Worm (Caenorhabditis elegans) whole organism, late embryonic: ENCODE data around the gene twk-7.

Source experiments
- C38D4.7 ChIP-seq: fragments of 200-800 bp; sonication (Bioruptor generic); optimal IDR thresholded peaks from 2 replicates; lab custom pipeline; 2018; ENCODE audit warnings: mild to moderate bottlenecking, missing genetic modification characterization, moderate library complexity, missing compliant biosample characterization
- K02D7.2 ChIP-seq: sonication (generic microtip); optimal IDR thresholded peaks from 2 replicates; lab custom pipeline; 2017; ENCODE audit warnings: mild to moderate bottlenecking, missing genetic modification characterization, missing compliant biosample characterization
- K09A11.1 ChIP-seq: sonication (generic microtip); optimal IDR thresholded peaks from 2 replicates; lab custom pipeline; 2017; ENCODE audit warnings: antibody characterized with exemption, mild to moderate bottlenecking, missing genetic modification characterization, missing compliant biosample characterization; ENCODE audit not compliant: insufficient read depth
- Y22D7AL.16 ChIP-seq: sonication (generic microtip); optimal IDR thresholded peaks from 2 replicates; lab custom pipeline; 2016; ENCODE audit warnings: missing genetic modification characterization, missing compliant biosample characterization
- ahr-1 ChIP-seq: sonication (generic microtip); optimal IDR thresholded peaks from 2 replicates; lab custom pipeline; 2016; ENCODE audit warnings: missing genetic modification characterization, missing compliant biosample characterization
- ama-1 ChIP-seq: fragments of 150-350 bp; optimal IDR thresholded peaks from 2 replicates; lab custom pipeline; 2014
- ceh-14 ChIP-seq: sonication (generic microtip); optimal IDR thresholded peaks from 2 replicates; lab custom pipeline; 2016; ENCODE audit warnings: missing genotype, missing genetic modification characterization, missing compliant biosample characterization
- ceh-19 ChIP-seq: fragments of 200-800 bp; sonication (Bioruptor generic); optimal IDR thresholded peaks from 2 replicates; lab custom pipeline; 2018; ENCODE audit warnings: mild to moderate bottlenecking, missing genetic modification characterization, missing compliant biosample characterization
- ceh-2 ChIP-seq: sonication (generic microtip); optimal IDR thresholded peaks from 2 replicates; lab custom pipeline; 2016; ENCODE audit warnings: missing genotype, missing genetic modification characterization, missing compliant biosample characterization
- ceh-22 ChIP-seq: sonication (generic microtip); optimal IDR thresholded peaks from 2 replicates; lab custom pipeline; 2017; ENCODE audit warnings: missing biosample characterization, missing genetic modification characterization
- ceh-24 ChIP-seq: sonication (generic microtip); optimal IDR thresholded peaks from 2 replicates; lab custom pipeline; 2016; ENCODE audit warnings: mild to moderate bottlenecking, missing genetic modification characterization, missing compliant biosample characterization
- ceh-30 ChIP-seq: fragments of 150-350 bp; optimal IDR thresholded peaks from 2 replicates; lab custom pipeline; 2014; ENCODE audit warnings: missing biosample characterization, missing genetic modification characterization
- ceh-48 ChIP-seq: sonication (generic microtip); optimal IDR thresholded peaks from 2 replicates; lab custom pipeline; 2016; ENCODE audit warnings: missing genetic modification characterization, inconsistent platforms, missing compliant biosample characterization
- ceh-6 ChIP-seq: fragments of 200-800 bp; sonication (Bioruptor generic); optimal IDR thresholded peaks from 2 replicates; lab custom pipeline; 2018; ENCODE audit warnings: mild to moderate bottlenecking, missing genetic modification characterization, missing compliant biosample characterization
- ceh-9 ChIP-seq: sonication (generic microtip); optimal IDR thresholded peaks from 2 replicates; lab custom pipeline; 2016; ENCODE audit warnings: mild to moderate bottlenecking, missing genetic modification characterization, inconsistent platforms, missing compliant biosample characterization
- che-1 ChIP-seq: sonication (generic microtip); optimal IDR thresholded peaks from 2 replicates; lab custom pipeline; 2016; ENCODE audit warnings: mild to moderate bottlenecking, missing genetic modification characterization, missing compliant biosample characterization
- dve-1 ChIP-seq: sonication (generic microtip); optimal IDR thresholded peaks from 2 replicates; lab custom pipeline; 2017; ENCODE audit warnings: antibody characterized with exemption, mild to moderate bottlenecking, missing genetic modification characterization, missing compliant biosample characterization
- elt-4 ChIP-seq: sonication (generic microtip); optimal IDR thresholded peaks from 2 replicates; lab custom pipeline; 2016; ENCODE audit warnings: missing genetic modification characterization, missing compliant biosample characterization
- eyg-1 ChIP-seq: sonication (generic microtip); optimal IDR thresholded peaks from 2 replicates; lab custom pipeline; 2016; ENCODE audit warnings: missing genotype, missing genetic modification characterization, missing compliant biosample characterization
- fax-1 ChIP-seq: sonication (generic microtip); optimal IDR thresholded peaks from 2 replicates; lab custom pipeline; 2016; ENCODE audit warnings: missing genotype, missing genetic modification characterization, missing compliant biosample characterization
- fkh-10 ChIP-seq: fragments of 150-350 bp; optimal IDR thresholded peaks from 2 replicates; lab custom pipeline; 2014; ENCODE audit warnings: missing biosample characterization, missing genetic modification reagents, missing genetic modification characterization
- gmeb-2 ChIP-seq: sonication (generic microtip); optimal IDR thresholded peaks from 2 replicates; lab custom pipeline; 2016; ENCODE audit warnings: missing genetic modification characterization, inconsistent platforms, missing compliant biosample characterization
- hlh-13 ChIP-seq: fragments of 200-800 bp; sonication (Bioruptor generic); optimal IDR thresholded peaks from 2 replicates; lab custom pipeline; 2018; ENCODE audit warnings: mild to moderate bottlenecking, missing genetic modification characterization, missing compliant biosample characterization
- hlh-15 ChIP-seq: sonication (generic microtip); optimal IDR thresholded peaks from 2 replicates; lab custom pipeline; 2016; ENCODE audit warnings: missing genetic modification characterization, missing compliant biosample characterization
- hlh-6 ChIP-seq: sonication (generic microtip); optimal IDR thresholded peaks from 2 replicates; lab custom pipeline; 2016; ENCODE audit warnings: missing genotype, missing genetic modification characterization, missing compliant biosample characterization
- hlh-8 ChIP-seq: sonication (generic microtip); optimal IDR thresholded peaks from 2 replicates; lab custom pipeline; 2016; ENCODE audit warnings: missing genotype, missing genetic modification characterization, missing compliant biosample characterization
- lim-6 ChIP-seq: sonication (generic microtip); optimal IDR thresholded peaks from 2 replicates; lab custom pipeline; 2016; ENCODE audit warnings: missing genetic modification characterization, missing compliant biosample characterization
- lin-11 ChIP-seq: fragments of 200-800 bp; sonication (Bioruptor generic); optimal IDR thresholded peaks from 2 replicates; lab custom pipeline; 2018; ENCODE audit warnings: mild to moderate bottlenecking, missing genetic modification characterization, missing compliant biosample characterization
- mec-3 ChIP-seq: sonication (generic microtip); optimal IDR thresholded peaks from 2 replicates; lab custom pipeline; 2016; ENCODE audit warnings: borderline replicate concordance, missing genetic modification characterization, missing compliant biosample characterization
- nhr-232 ChIP-seq: sonication (generic microtip); optimal IDR thresholded peaks from 2 replicates; lab custom pipeline; 2016; ENCODE audit warnings: missing genetic modification characterization, missing compliant biosample characterization
- odd-2 ChIP-seq: sonication (generic microtip); optimal IDR thresholded peaks from 2 replicates; lab custom pipeline; 2017; ENCODE audit warnings: antibody characterized with exemption, mild to moderate bottlenecking, missing genetic modification characterization, missing compliant biosample characterization
- pag-3 ChIP-seq: sonication (generic microtip); optimal IDR thresholded peaks from 2 replicates; lab custom pipeline; 2016; ENCODE audit warnings: missing compliant biosample characterization, missing genetic modification characterization, borderline replicate concordance
- pha-2 ChIP-seq: sonication (generic microtip); optimal IDR thresholded peaks from 2 replicates; lab custom pipeline; 2017; ENCODE audit warnings: mild to moderate bottlenecking, missing genetic modification characterization, missing compliant biosample characterization
- pha-4 ChIP-seq: fragments of 150-350 bp; optimal IDR thresholded peaks from 2 replicates; lab custom pipeline; 2018; ENCODE audit warnings: missing biosample characterization, missing genetic modification reagents, missing genetic modification characterization
- pqm-1 ChIP-seq: sonication (generic microtip); optimal IDR thresholded peaks from 2 replicates; lab custom pipeline; 2016; ENCODE audit warnings: missing genetic modification characterization, missing compliant biosample characterization
- pros-1 ChIP-seq: fragments of 150-350 bp; optimal IDR thresholded peaks from 2 replicates; lab custom pipeline; 2014; ENCODE audit warnings: missing biosample characterization, missing genetic modification reagents, missing genetic modification characterization
- ref-2 ChIP-seq: sonication (generic microtip); optimal IDR thresholded peaks from 2 replicates; lab custom pipeline; 2016; ENCODE audit warnings: missing genetic modification characterization, missing compliant biosample characterization
- rnt-1 ChIP-seq: sonication (generic microtip); optimal IDR thresholded peaks from 2 replicates; lab custom pipeline; 2016; ENCODE audit warnings: missing genetic modification characterization, missing compliant biosample characterization
- sdc-2 ChIP-seq: sonication (generic microtip); optimal IDR thresholded peaks from 2 replicates; lab custom pipeline; 2016; ENCODE audit warnings: missing genotype, missing genetic modification characterization, missing compliant biosample characterization
- sox-4 ChIP-seq: sonication (generic microtip); optimal IDR thresholded peaks from 2 replicates; lab custom pipeline; 2017; ENCODE audit warnings: mild to moderate bottlenecking, missing genetic modification characterization, inconsistent platforms, missing compliant biosample characterization
- syd-9 ChIP-seq: sonication (generic microtip); optimal IDR thresholded peaks from 2 replicates; lab custom pipeline; 2016; ENCODE audit warnings: mild to moderate bottlenecking, missing genetic modification characterization, moderate library complexity, missing compliant biosample characterization
- tbx-7 ChIP-seq: sonication (generic microtip); optimal IDR thresholded peaks from 2 replicates; lab custom pipeline; 2016; ENCODE audit warnings: missing genotype, missing genetic modification characterization, missing compliant biosample characterization
- ttx-3 ChIP-seq: sonication (generic microtip); optimal IDR thresholded peaks from 2 replicates; lab custom pipeline; 2016; ENCODE audit warnings: missing genetic modification reagents, missing genetic modification characterization, missing compliant biosample characterization
- unc-42 ChIP-seq: sonication (generic microtip); optimal IDR thresholded peaks from 2 replicates; lab custom pipeline; 2016; ENCODE audit warnings: missing genotype, missing genetic modification characterization, missing compliant biosample characterization
- unc-55 ChIP-seq: sonication (generic microtip); optimal IDR thresholded peaks from 2 replicates; lab custom pipeline; 2017; ENCODE audit warnings: missing biosample characterization, missing genetic modification reagents, missing genetic modification characterization
- zip-5 ChIP-seq: sonication (generic microtip); optimal IDR thresholded peaks from 2 replicates; lab custom pipeline; 2016; ENCODE audit warnings: missing genetic modification characterization, missing compliant biosample characterization
- ztf-16 ChIP-seq: sonication (generic microtip); optimal IDR thresholded peaks from 2 replicates; lab custom pipeline; 2017; ENCODE audit warnings: missing genetic modification characterization, missing compliant biosample characterization

twk-7 gene

ce11 chrIII:8658367-8658761 lies 14.8 kb upstream of the twk-7 start (continued):
- TF ChIP-seq unc-42 (tag; lab: Kevin White, UChicago) (no peak), ref-2 (tag; lab: Kevin White, UChicago) (no peak), odd-2 (tag; lab: Kevin White, UChicago) (no peak), K02D7.2 (tag; lab: Kevin White, UChicago) (no peak), ceh-48 (no peak), lin-11 (tag; lab: Kevin White, UChicago) (no peak), fkh-10 (GFP tag; lab: Kevin White, UChicago) (no peak), ceh-14 (no peak), mec-3 (tag; lab: Kevin White, UChicago) (no peak), ceh-22 (tag; lab: Kevin White, UChicago) (no peak), fax-1 (tag; lab: Kevin White, UChicago) (no peak), syd-9 (tag; lab: Kevin White, UChicago) (no peak), pag-3 (tag; lab: Kevin White, UChicago) (no peak), che-1 (no peak), hlh-8 (peak; percentile 33), ttx-3 (tag; lab: Kevin White, UChicago) (no peak), hlh-15 (tag; lab: Kevin White, UChicago) (no peak), tbx-7 (tag; lab: Kevin White, UChicago) (no peak), sox-4 (tag; lab: Kevin White, UChicago) (no peak), ceh-24 (no peak), hlh-13 (no peak), ceh-9 (tag; lab: Kevin White, UChicago) (no peak), dve-1 (tag; lab: Kevin White, UChicago) (peak; percentile 62), pros-1 (no peak), K09A11.1 (peak; percentile 20), nhr-232 (no peak), C38D4.7 (no peak), ceh-19 (GFP tag; lab: Kevin White, UChicago) (no peak), ceh-2 (tag; lab: Kevin White, UChicago) (no peak), gmeb-2 (no peak), elt-4 (no peak), pha-4 (no peak), lim-6 (no peak), rnt-1 (peak; percentile 71), unc-55 (GFP tag; lab: Kevin White, UChicago) (peak; percentile 94), sdc-2 (tag; lab: Kevin White, UChicago) (no peak), hlh-6 (tag; lab: Kevin White, UChicago) (no peak), ama-1 (lab: Kevin White, UChicago) (no peak), ztf-16 (peak; percentile 10), Y22D7AL.16 (tag; lab: Kevin White, UChicago) (no peak), ceh-30 (tag; lab: Kevin White, UChicago) (no peak), pqm-1 (peak; percentile 80), ceh-6 (GFP tag; lab: Kevin White, UChicago) (no peak), eyg-1 (tag; lab: Kevin White, UChicago) (no peak), ahr-1 (tag; lab: Kevin White, UChicago) (no peak), zip-5 (tag; lab: Kevin White, UChicago) (no peak), pha-2 (tag; lab: Kevin White, UChicago) (no peak)
- TF ChIP-seq, all 69 proteins: peak for 14
